Worm (Caenorhabditis elegans) whole organism, young adult: ENCODE results near the gene arle-14.

Source experiments
- B0336.3 ChIP-seq: fragments of 200-800 bp; sonication (Bioruptor generic); IDR thresholded peaks from 2 replicates; pipeline ENCODE4 v1.3.6; 2022; ENCODE audit warnings: missing genetic modification characterization, missing compliant biosample characterization
- D2030.7 ChIP-seq: fragments of 200-800 bp; sonication (Bioruptor generic); IDR thresholded peaks from 2 replicates; pipeline ENCODE4 v1.3.6; 2022; ENCODE audit warnings: missing genetic modification reagents, missing genetic modification characterization, missing compliant biosample characterization
- F23B12.7 ChIP-seq: sonication (generic microtip); optimal IDR thresholded peaks from 2 replicates; lab custom pipeline; 2017; ENCODE audit warnings: missing genetic modification characterization, mild to moderate bottlenecking, missing compliant biosample characterization, antibody characterized with exemption, moderate library complexity; ENCODE audit not compliant: insufficient read depth
- F33H1.4 ChIP-seq: fragments of 200-800 bp; sonication (Bioruptor generic); IDR thresholded peaks from 2 replicates; pipeline ENCODE4 v1.3.6; 2022; ENCODE audit warnings: missing genetic modification reagents, missing genetic modification characterization, missing compliant biosample characterization
- F49E8.2 ChIP-seq: sonication (generic microtip); optimal IDR thresholded peaks from 3 replicates; lab custom pipeline; 2017; ENCODE audit warnings: missing genetic modification characterization, mild to moderate bottlenecking, missing compliant biosample characterization, antibody characterized with exemption, moderate library complexity; ENCODE audit not compliant: insufficient read depth
- F57C9.4 ChIP-seq: sonication (generic microtip); optimal IDR thresholded peaks from 2 replicates; lab custom pipeline; 2017; ENCODE audit warnings: mild to moderate bottlenecking, missing genetic modification characterization, missing compliant biosample characterization
- T07F8.4 ChIP-seq: sonication (generic microtip); optimal IDR thresholded peaks from 2 replicates; lab custom pipeline; 2016; ENCODE audit warnings: mild to moderate bottlenecking, missing genetic modification characterization, moderate library complexity, missing compliant biosample characterization
- akir-1 ChIP-seq: fragments of 200-800 bp; sonication (Bioruptor generic); optimal IDR thresholded peaks from 2 replicates; lab custom pipeline; 2018; ENCODE audit warnings: mild to moderate bottlenecking, missing genetic modification characterization, moderate library complexity, missing compliant biosample characterization
- cebp-1 ChIP-seq, 2 experiments: fragments of 200-800 bp in 1 of 2; sonication (Bioruptor generic) in 1 of 2; sonication (generic microtip) in 1 of 2; IDR thresholded peaks in 1 of 2; optimal IDR thresholded peaks in 1 of 2; 2 replicates each; pipeline versions ENCODE4 v1.3.6 to Lab custom; 2017 to 2022; ENCODE audit warnings: missing compliant biosample characterization in 2 of 2, missing genetic modification characterization in 2 of 2, mild to moderate bottlenecking in 1 of 2, missing genetic modification reagents in 1 of 2, moderate library complexity in 1 of 2
- ceh-100 ChIP-seq: fragments of 200-800 bp; sonication (Bioruptor generic); IDR thresholded peaks from 2 replicates; pipeline ENCODE4 v1.3.6; 2022; ENCODE audit warnings: missing genetic modification reagents, missing genetic modification characterization, missing compliant biosample characterization
- ceh-91 ChIP-seq: fragments of 200-800 bp; sonication (Bioruptor generic); IDR thresholded peaks from 2 replicates; pipeline ENCODE4 v1.3.6; 2022; ENCODE audit warnings: missing genetic modification reagents, missing genetic modification characterization, missing compliant biosample characterization
- dpl-1 ChIP-seq: fragments of 150-350 bp; optimal IDR thresholded peaks from 2 replicates; lab custom pipeline; 2014; ENCODE audit warnings: missing biosample characterization, missing genetic modification reagents, missing genetic modification characterization
- efl-1 ChIP-seq: fragments of 150-350 bp; optimal IDR thresholded peaks from 2 replicates; lab custom pipeline; 2014; ENCODE audit warnings: missing biosample characterization, missing genetic modification reagents, missing genetic modification characterization
- him-1 ChIP-seq: sonication (generic microtip); optimal IDR thresholded peaks from 2 replicates; lab custom pipeline; 2016; ENCODE audit warnings: missing genotype, missing genetic modification reagents, missing genetic modification characterization, missing compliant biosample characterization
- hsf-1 ChIP-seq: fragments of 200-800 bp; sonication (Bioruptor generic); IDR thresholded peaks from 2 replicates; pipeline ENCODE4 v1.3.6; 2022; ENCODE audit warnings: missing genetic modification reagents, missing genetic modification characterization, missing compliant biosample characterization
- lin-35 ChIP-seq, 3 experiments: fragments of 150-350 bp in 2 of 3; sonication (generic microtip) in 1 of 3; optimal IDR thresholded peaks; 2 replicates each; lab custom pipeline; 2014 to 2018; ENCODE audit warnings: missing biosample characterization in 3 of 3, missing genetic modification characterization in 3 of 3, missing genetic modification reagents in 3 of 3
- lin-54 ChIP-seq: fragments of 200-800 bp; sonication (Bioruptor generic); optimal IDR thresholded peaks from 2 replicates; lab custom pipeline; 2018; ENCODE audit warnings: mild to moderate bottlenecking, missing genetic modification characterization, missing compliant biosample characterization
- lsl-1 ChIP-seq: fragments of 200-800 bp; sonication (Bioruptor generic); optimal IDR thresholded peaks from 2 replicates; lab custom pipeline; 2018; ENCODE audit warnings: mild to moderate bottlenecking, missing genetic modification characterization, moderate library complexity, missing compliant biosample characterization
- madf-3 ChIP-seq: fragments of 200-800 bp; sonication (Bioruptor generic); IDR thresholded peaks from 2 replicates; pipeline ENCODE4 v1.3.6; 2022; ENCODE audit warnings: missing genetic modification reagents, missing genetic modification characterization, missing compliant biosample characterization
- madf-6 ChIP-seq: fragments of 200-800 bp; sonication (Bioruptor generic); IDR thresholded peaks from 2 replicates; pipeline ENCODE4 v1.3.6; 2022; ENCODE audit warnings: missing genetic modification reagents, missing genetic modification characterization, missing compliant biosample characterization
- madf-8 ChIP-seq: fragments of 200-800 bp; sonication (Bioruptor generic); conservative IDR thresholded peaks from 2 replicates; pipeline ENCODE4 v1.3.6; 2022; ENCODE audit warnings: missing genetic modification reagents, missing genetic modification characterization, missing compliant biosample characterization
- mcd-1 ChIP-seq: fragments of 200-800 bp; sonication (Bioruptor generic); IDR thresholded peaks from 2 replicates; pipeline ENCODE4 v1.3.6; 2022; ENCODE audit warnings: missing genetic modification reagents, missing genetic modification characterization, missing compliant biosample characterization
- pbrm-1 ChIP-seq: fragments of 200-800 bp; sonication (Bioruptor generic); IDR thresholded peaks from 2 replicates; pipeline ENCODE4 v1.3.6; 2022; ENCODE audit warnings: missing genetic modification reagents, missing genetic modification characterization, missing compliant biosample characterization
- pha-4 ChIP-seq: fragments of 150-350 bp; sonication (generic microtip); optimal IDR thresholded peaks from 2 replicates; lab custom pipeline; 2014; ENCODE audit warnings: missing biosample characterization, missing genetic modification reagents, missing genetic modification characterization
- rcor-1 ChIP-seq: fragments of 200-800 bp; sonication (Bioruptor generic); IDR thresholded peaks from 2 replicates; pipeline ENCODE4 v1.3.6; 2022; ENCODE audit warnings: missing genetic modification reagents, missing genetic modification characterization, missing compliant biosample characterization
- repo-1 ChIP-seq: sonication (generic microtip); optimal IDR thresholded peaks from 2 replicates; lab custom pipeline; 2017; ENCODE audit warnings: mild to moderate bottlenecking, missing genetic modification characterization, missing compliant biosample characterization
- snpc-1.3 ChIP-seq: sonication (generic microtip); optimal IDR thresholded peaks from 2 replicates; lab custom pipeline; 2017; ENCODE audit warnings: missing genetic modification characterization, mild to moderate bottlenecking, missing compliant biosample characterization, antibody characterized with exemption, moderate library complexity, missing genotype, missing genetic modification reagents; ENCODE audit not compliant: insufficient read depth
- snpc-3.4 ChIP-seq: sonication (generic microtip); optimal IDR thresholded peaks from 2 replicates; lab custom pipeline; 2017; ENCODE audit warnings: missing genetic modification characterization, mild to moderate bottlenecking, missing compliant biosample characterization, antibody characterized with exemption, moderate library complexity, missing genotype, missing genetic modification reagents
- tbp1 ChIP-seq: fragments of 200-800 bp; sonication (Bioruptor generic); optimal IDR thresholded peaks from 2 replicates; lab custom pipeline; 2018; ENCODE audit warnings: mild to moderate bottlenecking, missing genetic modification characterization, missing compliant biosample characterization
- tlf-1 ChIP-seq: fragments of 200-800 bp; sonication (Bioruptor generic); optimal IDR thresholded peaks from 2 replicates; lab custom pipeline; 2018; ENCODE audit warnings: mild to moderate bottlenecking, missing genetic modification characterization, missing compliant biosample characterization
- xnd-1 ChIP-seq: sonication (generic microtip); optimal IDR thresholded peaks from 2 replicates; lab custom pipeline; 2016; ENCODE audit warnings: missing genotype, missing genetic modification reagents, missing genetic modification characterization, missing compliant biosample characterization
- ztf-18 ChIP-seq: sonication (generic microtip); optimal IDR thresholded peaks from 2 replicates; lab custom pipeline; 2016; ENCODE audit warnings: missing genotype, mild to moderate bottlenecking, missing genetic modification characterization, missing compliant biosample characterization
- ztf-25 ChIP-seq: fragments of 200-800 bp; sonication (Bioruptor generic); IDR thresholded peaks from 2 replicates; pipeline ENCODE4 v1.3.6; 2022; ENCODE audit warnings: missing genetic modification reagents, missing genetic modification characterization, missing compliant biosample characterization
- ztf-28 ChIP-seq: fragments of 200-800 bp; sonication (Bioruptor generic); IDR thresholded peaks from 2 replicates; pipeline ENCODE4 v1.3.6; 2022; ENCODE audit warnings: missing genetic modification reagents, missing genetic modification characterization, missing compliant biosample characterization

Gene arle-14

DNA sequence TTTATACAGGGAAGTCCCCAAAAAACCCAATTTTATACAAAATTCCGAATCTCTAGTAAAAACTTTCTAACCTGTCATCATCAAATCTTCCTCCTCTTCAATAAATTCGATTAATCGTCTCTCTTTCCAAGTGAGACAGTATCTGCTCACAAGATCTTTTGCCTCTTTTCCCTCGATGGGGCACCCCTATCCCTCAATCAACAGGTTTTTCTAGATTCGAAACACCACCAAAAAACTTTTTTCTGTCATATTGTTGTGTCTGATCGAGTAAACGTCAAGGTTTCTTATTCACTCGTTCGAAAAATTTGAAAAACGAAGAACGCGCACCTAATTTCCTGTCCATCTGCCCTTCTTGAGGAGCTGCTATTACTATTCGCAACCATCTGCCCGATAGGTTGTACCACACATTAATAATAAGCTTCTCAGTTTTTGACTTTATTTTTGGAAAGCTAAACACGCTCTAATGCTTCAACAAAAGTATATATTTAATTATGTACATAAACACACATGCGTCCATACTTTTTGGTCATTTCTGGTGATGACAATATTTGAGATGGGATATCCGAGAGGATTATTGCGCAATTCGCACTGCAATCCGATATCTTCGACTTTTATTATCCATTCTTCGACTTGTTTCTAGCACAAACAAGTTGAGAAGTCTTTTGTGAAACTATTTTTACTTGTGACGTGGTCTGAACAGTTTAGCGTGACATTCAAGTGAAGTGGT lies 26.6 kb downstream of the arle-14 start (continued):
- TF ChIP-seq cebp-1 (GFP tag; IDR thresholded peaks at IDR 0.05; lab: Robert Waterston, UW) (no peak), cebp-1 (tag; optimal IDR thresholded peaks at IDR 0.05; lab: Kevin White, UChicago) (no peak), lin-35 (GFP tag; optimal IDR thresholded peaks at IDR 0.05; lab: Kevin White, UChicago) (no peak), repo-1 (no peak), snpc-3.4 (tag; lab: Kevin White, UChicago) (no peak), ztf-25 (no peak), B0336.3 (no peak)

DNA sequence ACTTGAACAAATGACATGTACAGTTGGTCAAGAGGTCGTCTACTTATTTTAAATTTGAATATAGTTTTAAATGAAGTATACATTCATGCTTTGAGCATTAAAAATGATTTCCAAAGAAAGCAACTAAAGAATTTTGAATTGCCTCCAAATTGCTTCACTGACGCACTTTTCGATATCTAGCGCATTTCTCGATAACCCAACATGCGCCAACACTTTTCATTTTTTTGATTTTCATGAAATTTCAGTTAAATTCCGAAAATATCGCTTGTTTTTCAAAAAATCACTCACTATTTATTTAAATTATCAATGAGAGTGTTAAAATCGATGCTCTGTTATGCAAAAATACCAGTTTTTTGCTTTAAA lies 27.1 kb downstream of the arle-14 start:
- TF ChIP-seq madf-6 (GFP tag; lab: Robert Waterston, UW): peak; percentile 87
- TF ChIP-seq xnd-1 (tag; lab: Kevin White, UChicago): peak; percentile 76
- TF ChIP-seq hsf-1 (GFP tag; lab: Robert Waterston, UW): peak; percentile 48; the same call in 1 of the 2 replicates
- 0 out of 2 replicates have a peak, but pooled peaks have one; percentile 17 for TF ChIP-seq madf-3 (GFP tag; lab: Robert Waterston, UW)
- TF ChIP-seq akir-1 (GFP tag; lab: Kevin White, UChicago): no peak
- no peak for TF ChIP-seq ztf-28
- peak; percentile 40 for TF ChIP-seq snpc-1.3 (tag; lab: Kevin White, UChicago)
- peak; percentile 49; the same call in 1 of the 2 replicates for TF ChIP-seq D2030.7 (GFP tag; lab: Robert Waterston, UW)
- no peak for TF ChIP-seq T07F8.4 (tag; lab: Kevin White, UChicago)
- peak; percentile 8 for TF ChIP-seq him-1 (tag; lab: Kevin White, UChicago)
- TF ChIP-seq F49E8.2 (tag; lab: Kevin White, UChicago): peak; percentile 40
- TF ChIP-seq mcd-1 (GFP tag; lab: Robert Waterston, UW): peak; percentile 36; the same call in 1 of the 2 replicates
- TF ChIP-seq ztf-18: peak; percentile 94
- TF ChIP-seq ceh-100 (GFP tag; lab: Robert Waterston, UW): no peak
- TF ChIP-seq tbp1 (GFP tag; lab: Kevin White, UChicago): peak; percentile 29
- TF ChIP-seq lsl-1: peak; percentile 68
- TF ChIP-seq pha-4 (tag; lab: Kevin White, UChicago): no peak
- TF ChIP-seq efl-1 (GFP tag; lab: Kevin White, UChicago): peak; percentile 78
- TF ChIP-seq lin-35 (GFP tag; optimal IDR thresholded peaks at IDR 0.05; lab: Kevin White, UChicago): peak; percentile 48 to 75 (median 60)
- peak; percentile 42; the same call in 1 of the 2 replicates for TF ChIP-seq rcor-1
- peak; percentile 69 for TF ChIP-seq madf-8 (GFP tag; lab: Robert Waterston, UW)
- TF ChIP-seq tlf-1 (GFP tag; lab: Kevin White, UChicago): peak; percentile 64
- peak; percentile 79 for TF ChIP-seq F33H1.4 (GFP tag; lab: Robert Waterston, UW)
- TF ChIP-seq dpl-1: peak; percentile 78
- peak; percentile 50; the same call in 1 of the 2 replicates for TF ChIP-seq pbrm-1 (GFP tag; lab: Robert Waterston, UW)
- no peak for TF ChIP-seq cebp-1 (GFP tag; IDR thresholded peaks at IDR 0.05; lab: Robert Waterston, UW)
- TF ChIP-seq cebp-1 (tag; optimal IDR thresholded peaks at IDR 0.05; lab: Kevin White, UChicago): no peak
- TF ChIP-seq lin-54: peak; percentile 98
- TF ChIP-seq ceh-91 (GFP tag; lab: Robert Waterston, UW): peak; percentile 39; the same call in 1 of the 2 replicates
- peak; percentile 22 for TF ChIP-seq F23B12.7 (tag; lab: Kevin White, UChicago)
- TF ChIP-seq F57C9.4: no peak
